Fruit fly (Drosophila melanogaster): ENCODE results near the gene fabp.

dm6 chr3R:11566769-11567570 lies at the start of gene fabp, which contains the start of gene sea:
- TF ChIP-seq D1 (tag; optimal IDR thresholded peaks at IDR 0.05) (no peak), fd96Ca (GFP tag; IDR thresholded peaks at IDR 0.05) (no peak; the same call in 2 of the 3 replicates), CG17806 (tag; optimal IDR thresholded peaks at IDR 0.05) (no peak), CG4496 (GFP tag; IDR thresholded peaks at IDR 0.05) (peak; percentile 79; the same call in 2 of the 3 replicates), Pif1B (GFP tag; optimal IDR thresholded peaks at IDR 0.05) (peak; percentile 27), CG10348 (GFP tag; IDR thresholded peaks at IDR 0.05) (no peak)

Measured in whole organism, pupa.